Fruit fly (Drosophila melanogaster): ENCODE results near the gene CG3038.

The CG3038 gene

DNA sequence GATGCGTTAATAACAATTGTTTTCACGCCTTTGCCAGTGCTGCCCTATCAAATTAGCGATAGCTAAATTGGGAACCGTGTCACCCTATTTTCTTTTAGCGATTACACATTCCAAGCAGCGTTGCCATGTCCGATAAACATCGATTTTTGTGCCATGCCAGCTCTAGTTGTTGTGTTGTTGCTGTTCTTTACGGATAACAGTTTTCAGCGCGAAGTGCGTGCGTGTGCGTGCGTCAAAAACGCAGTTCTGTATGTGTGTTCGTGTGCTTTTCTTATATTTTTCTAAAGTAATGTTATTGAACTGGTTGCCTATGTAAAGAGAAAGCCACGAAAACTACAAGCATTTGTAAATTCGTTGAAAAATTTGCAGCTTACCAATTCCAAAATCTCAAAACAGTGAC, at the start of gene CG3038, which contains the start of gene G9a:
CG3038 (minus strand) TSS at position 55 of the 400 bp plus-strand sequence.
G9a (plus strand) TSS at position 177 of the 400 bp plus-strand sequence.
- TF ChIP-seq CG17801 (GFP tag; optimal IDR thresholded peaks at IDR 0.05; ENCODE audit: partially characterized antibody) = peak; percentile 52

DNA sequence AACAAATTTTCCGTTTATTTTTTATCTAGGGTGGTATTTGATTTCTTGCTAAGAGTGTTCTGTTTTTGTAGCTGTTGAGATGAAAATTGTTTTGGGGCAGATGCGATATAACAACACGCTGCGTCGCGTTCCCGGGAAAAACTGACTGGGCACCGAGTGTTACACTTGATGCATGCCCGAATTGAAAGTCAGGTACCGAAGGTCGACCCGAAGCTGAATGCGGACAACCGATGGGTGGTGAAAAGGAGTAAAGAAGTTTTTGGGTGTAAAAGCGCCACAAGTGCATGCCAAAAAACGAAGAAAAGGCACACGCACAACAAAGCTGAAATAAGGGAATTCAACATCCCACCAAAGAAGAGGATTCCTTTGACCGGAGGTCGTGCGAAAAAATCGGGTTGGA, 49.2 kb upstream of the CG3038 start, which contains the start of gene CG13375:
CG13375 (minus strand) TSS at position 124 of the 400 bp plus-strand sequence.
- no peak for TF ChIP-seq CG17801 (GFP tag; optimal IDR thresholded peaks at IDR 0.05; ENCODE audit: partially characterized antibody)

DNA sequence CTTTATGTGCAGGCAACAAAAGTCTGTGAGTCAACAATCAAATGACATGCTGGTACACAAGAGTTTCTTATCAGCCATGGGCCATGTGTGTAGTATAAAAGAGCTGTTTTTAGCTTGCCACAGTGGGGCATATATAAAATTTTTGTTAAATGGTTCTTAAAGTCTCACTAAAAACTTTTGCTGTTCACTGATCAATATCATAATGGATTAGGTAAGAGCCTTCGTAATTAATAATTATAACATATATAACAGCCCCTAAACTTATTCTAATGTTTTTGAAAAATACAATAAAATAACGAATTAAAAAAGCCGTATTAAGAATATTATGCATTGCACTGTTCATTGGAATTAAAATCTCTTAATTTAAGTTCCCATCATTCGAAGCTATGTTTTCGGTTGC, 47.6 kb upstream of the CG3038 start:
- TF ChIP-seq CG17801 (GFP tag; optimal IDR thresholded peaks at IDR 0.05; ENCODE audit: partially characterized antibody) = no peak

DNA sequence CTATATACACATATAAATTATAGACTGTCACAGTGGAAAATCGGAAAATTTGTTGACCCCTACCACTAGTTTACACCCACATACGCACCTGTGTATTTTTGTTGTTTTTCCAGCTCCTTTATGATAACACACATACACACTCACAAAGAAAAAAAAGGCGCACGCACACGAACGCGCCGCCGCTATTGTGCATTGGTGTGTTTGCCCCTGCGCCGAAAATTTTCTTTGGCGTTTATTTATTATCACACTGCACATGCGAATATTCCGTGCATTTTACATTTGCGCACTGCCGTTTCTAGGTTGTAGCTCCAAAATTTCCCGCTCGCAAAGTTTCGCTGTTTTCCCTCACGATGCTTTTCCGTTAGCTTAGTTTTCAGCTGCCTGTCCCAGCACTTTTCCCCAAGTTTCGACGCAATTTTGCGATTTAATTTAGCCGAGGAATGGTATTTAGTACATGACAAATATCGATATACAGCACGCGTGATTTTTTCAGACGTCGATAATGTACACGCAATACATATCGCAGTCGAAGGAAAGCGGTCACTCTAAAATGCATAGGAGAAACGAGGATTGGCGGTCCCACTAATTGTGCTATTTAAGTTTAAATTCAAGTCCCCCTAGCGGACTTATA, 33.6 kb upstream of the CG3038 start, which contains the start of the genes CG3777 and ewg:
CG3777 (plus strand) TSS at position 607 of the 631 bp plus-strand sequence.
ewg (minus strand) TSS at position 622 of the 631 bp plus-strand sequence.
- peak; percentile 10 for TF ChIP-seq CG17801 (GFP tag; optimal IDR thresholded peaks at IDR 0.05; ENCODE audit: partially characterized antibody)

DNA sequence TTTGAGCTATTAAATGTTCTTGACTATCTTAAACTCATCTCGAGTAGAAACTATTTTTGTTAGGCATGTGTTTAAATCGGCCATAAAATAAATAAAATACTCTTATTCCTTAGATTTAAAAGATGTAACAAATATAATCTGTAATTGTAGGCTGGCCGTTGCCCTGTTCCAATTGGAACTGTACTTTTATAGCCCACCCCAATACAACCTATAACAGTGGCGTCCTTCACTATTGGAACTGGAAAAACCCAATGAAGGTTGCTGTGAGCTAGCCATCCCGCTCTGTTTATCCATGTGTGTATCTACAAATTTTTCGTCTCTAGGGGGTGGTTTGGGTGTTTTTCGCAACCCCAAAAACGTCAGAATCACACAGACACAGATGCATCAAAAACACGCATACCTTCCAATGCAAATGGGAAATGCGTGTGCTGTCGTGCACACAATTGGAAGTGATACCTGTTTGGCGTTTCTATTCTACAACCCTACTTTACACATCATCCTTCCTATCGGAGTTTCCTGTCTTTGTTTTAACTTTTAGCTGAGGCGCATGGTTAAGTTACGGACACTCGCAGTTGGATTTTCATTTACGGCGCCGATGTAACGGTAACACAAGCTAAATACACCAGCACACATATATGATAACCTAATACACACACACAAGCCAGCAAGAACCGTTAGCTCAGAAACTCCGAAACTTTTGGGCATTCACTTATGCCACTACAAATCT, 32.9 kb upstream of the CG3038 start:
- no peak for TF ChIP-seq CG17801 (GFP tag; optimal IDR thresholded peaks at IDR 0.05; ENCODE audit: partially characterized antibody)

DNA sequence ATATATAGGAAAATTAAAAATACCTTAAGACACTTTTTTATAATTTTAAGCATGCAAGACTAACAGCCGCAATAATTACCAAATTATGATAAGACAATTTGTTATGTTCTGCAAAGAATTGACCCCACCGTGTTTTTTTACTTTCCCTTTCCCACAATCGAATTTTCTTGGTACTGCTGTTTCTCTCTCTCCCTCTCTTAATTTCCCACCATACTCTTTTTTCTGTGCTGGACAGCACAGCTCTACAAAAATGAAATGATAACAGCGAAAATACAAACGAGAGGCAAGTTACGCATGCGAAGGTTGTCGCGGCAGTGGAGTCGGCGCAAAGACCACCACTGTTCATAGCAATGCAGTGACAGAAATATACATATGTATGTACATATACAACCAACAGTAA, 32.2 kb upstream of the CG3038 start:
- no peak for TF ChIP-seq CG17801 (GFP tag; optimal IDR thresholded peaks at IDR 0.05; ENCODE audit: partially characterized antibody)

DNA sequence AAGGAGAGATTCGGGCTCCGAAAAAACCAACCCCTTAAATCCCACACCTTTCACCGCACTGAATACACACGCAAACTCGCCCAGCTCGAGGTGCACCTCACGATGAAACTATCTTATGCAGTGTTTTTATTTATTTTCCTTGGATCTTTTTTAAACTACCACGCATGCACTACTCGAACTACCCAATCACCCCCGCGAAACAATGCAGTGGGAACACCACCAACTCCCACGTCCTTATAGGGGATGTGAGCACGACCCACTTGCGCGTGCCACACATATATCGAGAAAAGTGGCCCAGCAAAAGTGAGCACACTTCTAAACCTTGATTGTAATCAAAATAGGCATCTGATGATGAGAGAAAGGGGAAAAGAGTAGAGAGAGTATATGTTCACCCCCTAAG, 30.9 kb upstream of the CG3038 start:
- TF ChIP-seq CG17801 (GFP tag; optimal IDR thresholded peaks at IDR 0.05; ENCODE audit: partially characterized antibody) = no peak

DNA sequence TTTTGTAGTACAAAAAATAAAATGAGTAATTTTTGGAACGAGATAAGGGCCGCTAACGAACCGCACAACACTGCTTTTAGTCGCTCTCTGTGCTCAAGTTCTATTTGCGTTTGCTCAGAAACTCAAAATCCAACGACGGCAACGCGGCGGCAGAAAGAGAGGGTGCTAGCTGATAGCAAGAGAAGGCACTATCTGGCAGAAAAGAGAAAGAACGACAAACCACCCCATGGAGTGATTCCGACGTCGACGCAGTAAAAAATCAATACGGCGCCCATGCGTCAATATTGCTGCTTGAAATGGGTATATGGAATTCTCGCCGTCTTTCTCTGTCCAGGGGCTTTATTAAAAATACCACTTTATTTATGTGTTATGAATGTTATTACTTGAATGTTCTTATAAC, 30.4 kb upstream of the CG3038 start:
- no peak for TF ChIP-seq CG17801 (GFP tag; optimal IDR thresholded peaks at IDR 0.05; ENCODE audit: partially characterized antibody)

DNA sequence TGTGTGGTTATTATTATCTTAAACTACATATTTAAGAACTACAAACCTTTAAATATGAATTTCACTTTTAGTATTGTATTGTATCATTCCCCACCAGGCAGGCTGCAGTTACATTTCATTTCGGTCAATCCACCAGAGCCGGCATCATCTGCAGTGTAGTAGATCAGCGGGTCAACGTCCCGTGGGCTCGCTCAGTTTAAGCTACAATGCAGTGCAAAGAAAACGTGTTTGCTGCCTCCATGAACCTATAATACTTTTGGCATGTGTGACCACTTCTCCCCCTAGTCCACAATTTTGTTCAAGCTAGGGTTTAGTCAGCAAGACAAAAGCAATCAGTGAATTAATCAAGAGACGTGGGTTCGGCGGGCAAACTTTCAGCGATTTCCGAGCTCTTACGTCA, 22.3 kb upstream of the CG3038 start:
- TF ChIP-seq CG17801 (GFP tag; optimal IDR thresholded peaks at IDR 0.05; ENCODE audit: partially characterized antibody) = no peak

DNA sequence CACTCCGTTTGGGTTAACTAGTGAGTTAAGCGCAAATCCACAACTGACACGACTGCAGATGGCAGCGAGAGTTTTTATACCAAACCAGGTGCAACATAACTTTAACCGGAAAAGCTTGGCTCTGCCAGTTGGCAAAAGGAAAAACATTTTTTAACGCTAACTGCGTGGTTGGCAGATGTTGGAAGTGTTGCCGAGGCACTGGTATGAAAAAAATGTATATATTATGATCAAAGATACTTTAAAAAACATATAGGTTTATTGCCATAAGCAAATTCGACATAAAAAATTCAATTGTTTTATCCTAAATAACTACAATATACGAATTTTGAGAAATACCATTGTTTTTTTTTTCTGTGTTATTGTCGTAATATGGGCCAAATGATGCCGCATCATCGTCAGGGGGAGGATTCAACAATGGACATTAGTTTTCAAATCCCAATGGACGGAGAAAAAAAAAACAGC, 21.4 kb upstream of the CG3038 start, which contains the start of gene CG13376:
CG13376 (minus strand) TSS at position 51 of the 462 bp plus-strand sequence.
- no peak for TF ChIP-seq CG17801 (GFP tag; optimal IDR thresholded peaks at IDR 0.05; ENCODE audit: partially characterized antibody)

DNA sequence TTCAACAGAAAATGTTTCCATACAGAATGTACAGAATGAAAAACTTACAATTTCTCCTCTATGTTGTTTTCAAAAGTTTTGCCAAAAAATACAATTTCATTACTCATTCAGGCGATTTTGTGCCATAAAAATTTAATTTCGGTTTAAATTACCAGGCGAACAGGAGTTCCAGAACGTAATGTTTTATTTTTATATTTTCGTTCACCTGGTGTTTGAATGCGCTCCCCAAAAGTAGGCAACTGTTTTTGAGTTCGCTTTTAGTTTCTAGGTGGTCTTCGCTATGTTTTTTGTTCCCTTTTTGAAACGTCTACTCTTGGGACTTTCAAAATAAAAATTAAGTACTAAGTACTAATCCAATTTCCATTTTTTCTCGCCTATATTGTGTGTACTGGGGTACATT, 20.0 kb upstream of the CG3038 start:
- TF ChIP-seq CG17801 (GFP tag; optimal IDR thresholded peaks at IDR 0.05; ENCODE audit: partially characterized antibody) = no peak

DNA sequence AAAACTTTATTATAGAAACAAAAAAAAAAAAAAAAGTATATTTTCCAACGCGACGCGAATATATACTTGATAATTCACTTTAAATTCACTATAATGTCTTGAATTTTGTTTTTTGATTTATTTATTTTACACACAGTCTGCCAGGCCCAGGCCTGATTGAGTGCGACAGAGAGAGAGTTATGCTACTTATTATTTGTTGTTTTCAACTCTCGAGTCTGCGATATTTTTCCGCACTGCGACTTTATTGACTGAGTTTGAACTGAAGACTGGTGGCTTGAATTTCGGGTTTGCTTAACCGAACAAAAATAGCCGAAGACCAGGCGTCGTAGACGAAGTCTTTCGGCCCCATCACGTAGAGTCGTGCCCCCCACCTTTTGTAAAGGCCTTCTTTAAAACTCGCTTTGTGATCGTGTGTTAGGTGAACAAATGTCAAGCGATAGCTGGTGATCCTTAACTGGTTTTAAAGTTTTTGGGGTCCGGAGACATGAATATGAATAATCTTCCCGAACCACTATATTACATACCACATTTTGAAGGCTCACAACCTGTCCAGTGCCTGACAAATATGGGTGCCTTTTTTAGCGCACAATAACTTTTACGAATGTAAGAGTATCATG, 18.2 kb upstream of the CG3038 start, which contains the start of gene CG13377:
CG13377 (minus strand) TSS at position 272 of the 617 bp plus-strand sequence.
- TF ChIP-seq CG17801 (GFP tag; optimal IDR thresholded peaks at IDR 0.05; ENCODE audit: partially characterized antibody) = peak; percentile 33

DNA sequence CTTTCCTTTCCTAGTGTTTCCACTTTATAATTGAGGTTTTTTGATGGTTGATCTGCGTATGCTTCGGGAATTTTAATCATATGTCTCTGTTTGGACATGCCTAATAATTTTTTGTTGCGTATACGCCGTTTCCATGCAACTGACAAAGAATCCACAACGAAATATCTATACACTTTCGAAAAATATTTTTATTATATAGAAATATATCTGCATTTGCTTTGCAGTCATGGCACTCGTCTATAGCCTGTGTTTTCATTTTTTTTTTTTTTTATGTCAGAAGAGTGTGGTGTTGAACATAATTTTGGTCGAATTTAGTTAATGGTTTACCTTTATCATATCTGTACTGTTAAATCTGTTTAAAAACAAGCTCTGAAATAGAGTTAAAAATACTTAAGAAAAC, 17.2 kb upstream of the CG3038 start:
- TF ChIP-seq CG17801 (GFP tag; optimal IDR thresholded peaks at IDR 0.05; ENCODE audit: partially characterized antibody) = no peak

DNA sequence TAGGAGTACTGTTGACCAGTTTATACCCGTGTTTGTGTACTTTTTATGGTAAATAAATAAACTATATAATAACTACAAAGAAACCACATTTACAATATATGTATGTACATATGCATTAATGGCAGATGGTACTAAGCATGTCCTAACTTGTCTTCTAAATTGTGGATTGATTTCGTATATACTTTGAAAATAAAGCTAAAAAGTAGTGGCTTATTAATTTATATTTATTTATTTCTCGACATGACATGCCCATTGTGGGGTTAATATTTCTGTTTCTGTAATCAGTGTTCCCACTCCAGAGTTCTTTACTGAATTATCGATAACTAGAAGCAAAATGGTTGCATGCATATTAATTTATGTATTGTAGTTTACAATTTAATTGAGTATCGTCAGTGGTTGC, 9.7 kb upstream of the CG3038 start, which contains the start of gene cin:
cin (plus strand) TSS at position 306 of the 400 bp plus-strand sequence.
- peak; percentile 63 for TF ChIP-seq CG17801 (GFP tag; optimal IDR thresholded peaks at IDR 0.05; ENCODE audit: partially characterized antibody)

DNA sequence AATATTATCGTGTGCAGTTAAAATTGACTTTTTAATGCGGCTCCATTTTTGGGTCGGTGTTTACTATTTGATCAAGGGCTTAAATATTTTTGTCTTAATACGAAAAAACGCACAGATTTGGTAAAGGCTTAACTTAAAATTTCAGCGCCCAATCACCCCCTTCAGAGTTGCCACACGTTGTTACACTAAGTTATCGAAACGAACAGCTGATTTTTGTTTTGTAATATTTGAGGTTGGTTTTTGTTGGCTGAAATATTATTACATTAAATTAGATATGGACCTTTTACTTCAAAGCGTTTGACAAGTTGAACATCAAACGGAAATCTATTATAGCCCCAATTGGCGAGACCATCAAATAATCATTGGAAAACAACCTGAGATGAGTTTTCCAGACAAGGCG, 9.0 kb upstream of the CG3038 start, which contains the start of gene CG42376:
CG42376 (plus strand) TSS at position 187 of the 400 bp plus-strand sequence.
- TF ChIP-seq CG17801 (GFP tag; optimal IDR thresholded peaks at IDR 0.05; ENCODE audit: partially characterized antibody) = no peak

All from ovary, adult (tissue).